Fruit fly (Drosophila melanogaster): Measurements from ENCODE around the gene Poc1.

Poc1 gene

dm6 chr3L:13426573-13426972 lies 36.8 kb upstream of the Poc1 start, which contains the start of gene CG14105:
Gene CG14105, minus strand, starts transcription at chr3L:13426673.
- TF ChIP-seq bab1 (GFP tag; optimal IDR thresholded peaks at IDR 0.05) (no peak), Hr96 (GFP tag; optimal IDR thresholded peaks at IDR 0.05) (no peak), CG7101 (tag; optimal IDR thresholded peaks at IDR 0.05) (no peak), CG33017 (tag; optimal IDR thresholded peaks at IDR 0.05) (no peak), kay (GFP tag; ENCODE audit: borderline replicate concordance) (no peak), cnc (optimal IDR thresholded peaks at IDR 0.05) (no peak), Clk (GFP tag; optimal IDR thresholded peaks at IDR 0.05) (no peak), toe (GFP tag; optimal IDR thresholded peaks at IDR 0.05) (no peak), CG5204 (GFP tag; optimal IDR thresholded peaks at IDR 0.05) (no peak), ovo (GFP tag; optimal IDR thresholded peaks at IDR 0.05) (no peak), Mnt (GFP tag; optimal IDR thresholded peaks at IDR 0.05) (no peak), CG12768 (GFP tag; optimal IDR thresholded peaks at IDR 0.05) (no peak), pad (GFP tag; optimal IDR thresholded peaks at IDR 0.05) (no peak), Crg-1 (GFP tag; optimal IDR thresholded peaks at IDR 0.05) (no peak)

DNA sequence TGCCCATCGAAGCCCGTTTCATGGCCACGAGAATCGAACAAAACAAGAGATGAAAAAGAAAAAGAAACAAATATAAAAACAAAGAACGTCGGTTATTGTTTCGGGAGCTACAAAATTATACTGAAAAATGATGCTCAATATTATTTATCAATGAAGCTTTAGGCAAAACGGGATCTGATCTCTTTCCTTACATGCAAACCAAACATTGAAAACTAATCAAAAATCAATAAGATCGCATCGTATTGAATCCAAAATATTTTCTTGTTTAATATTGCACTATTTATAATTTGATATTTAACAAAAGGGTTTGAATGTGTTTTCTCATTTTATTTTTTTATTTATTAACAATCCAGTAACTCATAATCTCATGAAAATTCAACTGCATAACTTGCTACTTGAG lies 35.8 kb upstream of the Poc1 start, which contains the start of gene CG14106:
Gene CG14106, minus strand, starts transcription at position 101 of the 400 bp plus-strand sequence.
- TF ChIP-seq CG11617 (GFP tag; optimal IDR thresholded peaks at IDR 0.05) (no peak), ovo (GFP tag; optimal IDR thresholded peaks at IDR 0.05) (no peak), Hr96 (GFP tag; optimal IDR thresholded peaks at IDR 0.05) (no peak), Mnt (GFP tag; optimal IDR thresholded peaks at IDR 0.05) (no peak), tj (GFP tag; optimal IDR thresholded peaks at IDR 0.05) (no peak), Crg-1 (GFP tag; optimal IDR thresholded peaks at IDR 0.05) (no peak), CG33017 (tag; optimal IDR thresholded peaks at IDR 0.05) (no peak), bab1 (GFP tag; optimal IDR thresholded peaks at IDR 0.05) (no peak), CG7045 (GFP tag; optimal IDR thresholded peaks at IDR 0.05) (no peak), kay (GFP tag; ENCODE audit: borderline replicate concordance) (no peak), cic (GFP tag; optimal IDR thresholded peaks at IDR 0.05) (no peak), Clk (GFP tag; optimal IDR thresholded peaks at IDR 0.05) (no peak), pad (GFP tag; optimal IDR thresholded peaks at IDR 0.05) (no peak), CG1620 (GFP tag; optimal IDR thresholded peaks at IDR 0.05) (no peak), CG7101 (tag; optimal IDR thresholded peaks at IDR 0.05) (no peak), CG5204 (GFP tag; optimal IDR thresholded peaks at IDR 0.05) (no peak)

dm6 chr3L:13424068-13424467 lies 34.3 kb upstream of the Poc1 start, which contains the start of gene CG33263:
Gene CG33263, minus strand, starts transcription at chr3L:13424168.
- TF ChIP-seq Crg-1 (GFP tag; optimal IDR thresholded peaks at IDR 0.05) = no peak
- TF ChIP-seq cic (GFP tag; optimal IDR thresholded peaks at IDR 0.05) = no peak
- no peak for TF ChIP-seq Mnt (GFP tag; optimal IDR thresholded peaks at IDR 0.05)
- no peak for TF ChIP-seq kay (GFP tag; ENCODE audit: borderline replicate concordance)
- TF ChIP-seq bab1 (GFP tag; optimal IDR thresholded peaks at IDR 0.05) = no peak
- TF ChIP-seq CG1620 (GFP tag; optimal IDR thresholded peaks at IDR 0.05) = no peak
- no peak for TF ChIP-seq CG7045 (GFP tag; optimal IDR thresholded peaks at IDR 0.05)
- TF ChIP-seq CG11617 (GFP tag; optimal IDR thresholded peaks at IDR 0.05) = no peak
- no peak for TF ChIP-seq CG12768 (GFP tag; optimal IDR thresholded peaks at IDR 0.05)
- TF ChIP-seq ovo (GFP tag; optimal IDR thresholded peaks at IDR 0.05) = no peak

DNA sequence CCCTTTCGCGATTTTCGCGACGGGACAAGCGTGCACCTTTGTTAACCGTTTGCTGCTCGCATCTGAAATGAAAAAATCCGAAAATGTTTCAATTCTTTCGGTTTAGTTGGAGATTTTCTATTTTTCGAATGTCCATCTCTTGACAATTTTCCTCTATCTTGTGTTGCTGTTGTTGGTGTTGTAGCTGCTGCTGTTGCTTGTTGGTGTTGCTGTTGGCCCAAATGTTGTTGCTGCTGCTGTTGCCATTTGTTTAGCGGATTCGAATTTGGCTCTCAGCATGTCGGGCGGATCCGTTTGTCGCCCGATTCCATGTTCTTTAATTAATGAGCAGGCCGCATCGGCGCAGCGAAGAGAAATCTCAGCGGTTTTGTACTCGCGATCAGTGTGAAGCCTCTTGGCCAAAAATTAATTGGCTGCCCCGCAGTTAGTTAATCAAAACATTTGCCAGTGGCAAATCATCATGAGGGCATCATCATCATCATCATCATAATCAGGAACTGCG lies 32.5 kb upstream of the Poc1 start, which contains the start of gene CG32121:
Gene CG32121, minus strand, starts transcription at position 51 of the 502 bp plus-strand sequence.
- TF ChIP-seq CG14711 (tag; optimal IDR thresholded peaks at IDR 0.05) (no peak), Hr96 (GFP tag; optimal IDR thresholded peaks at IDR 0.05) (no peak), kay (GFP tag; ENCODE audit: borderline replicate concordance) (no peak), Clk (GFP tag; optimal IDR thresholded peaks at IDR 0.05) (no peak), CG1620 (GFP tag; optimal IDR thresholded peaks at IDR 0.05) (no peak), CG11617 (GFP tag; optimal IDR thresholded peaks at IDR 0.05) (no peak), CG5204 (GFP tag; optimal IDR thresholded peaks at IDR 0.05) (no peak), ovo (GFP tag; optimal IDR thresholded peaks at IDR 0.05) (no peak), CG33017 (tag; optimal IDR thresholded peaks at IDR 0.05) (no peak), toe (GFP tag; optimal IDR thresholded peaks at IDR 0.05) (no peak), CG7101 (tag; optimal IDR thresholded peaks at IDR 0.05) (no peak), tj (GFP tag; optimal IDR thresholded peaks at IDR 0.05) (no peak), Mnt (GFP tag; optimal IDR thresholded peaks at IDR 0.05) (no peak), CG12768 (GFP tag; optimal IDR thresholded peaks at IDR 0.05) (no peak), cnc (optimal IDR thresholded peaks at IDR 0.05) (no peak), Crg-1 (GFP tag; optimal IDR thresholded peaks at IDR 0.05) (no peak), CG7045 (GFP tag; optimal IDR thresholded peaks at IDR 0.05) (no peak), bab1 (GFP tag; optimal IDR thresholded peaks at IDR 0.05) (no peak), pad (GFP tag; optimal IDR thresholded peaks at IDR 0.05) (no peak), cic (GFP tag; optimal IDR thresholded peaks at IDR 0.05) (no peak)

- TF ChIP-seq Mnt (GFP tag; optimal IDR thresholded peaks at IDR 0.05) = no peak
- peak; percentile 15 for TF ChIP-seq kay (GFP tag; ENCODE audit: borderline replicate concordance)
Observed at dm6 chr3L:13420212-13420611, 30.4 kb upstream of the Poc1 start.

dm6 chr3L:13412886-13413224 lies 23.0 kb upstream of the Poc1 start:
- TF ChIP-seq pad (GFP tag; optimal IDR thresholded peaks at IDR 0.05) (peak; percentile 34), CG7045 (GFP tag; optimal IDR thresholded peaks at IDR 0.05) (no peak), tj (GFP tag; optimal IDR thresholded peaks at IDR 0.05) (peak; percentile 36)
